Comparison of ENCODE assay signal across 2 worm cellular contexts in genomic region chrX:9822606-9823264, ce11.
TF ChIP-seq lines count a peak whose summit lies in the region.

No protein-coding gene starts in this region.

TF ChIP-seq in whole organism, L1 larva, 84 proteins besides CTCF, POLR2A, EP300 and RAD21 (continued from another document):
- TF ChIP-seq isw-1 (GFP tag; IDR thresholded peaks at IDR 0.05; lab: Robert Waterston, UW), result no peak
- no peak for TF ChIP-seq tlp-1 (tag; optimal IDR thresholded peaks at IDR 0.05; lab: Kevin White, UChicago)
- no peak for TF ChIP-seq ztf-4 (tag; optimal IDR thresholded peaks at IDR 0.05; lab: Kevin White, UChicago)
- peak; percentile 60 for TF ChIP-seq rnt-1 (tag; optimal IDR thresholded peaks at IDR 0.05; lab: Kevin White, UChicago)
- no peak for TF ChIP-seq unc-30 (tag; optimal IDR thresholded peaks at IDR 0.05; lab: Kevin White, UChicago)
- peak; percentile 45 for TF ChIP-seq nhr-85 (tag; lab: Kevin White, UChicago)
- TF ChIP-seq zip-4 (GFP tag; optimal IDR thresholded peaks at IDR 0.05; lab: Kevin White, UChicago), result no peak
- TF ChIP-seq nhr-84 (tag; optimal IDR thresholded peaks at IDR 0.05; lab: Kevin White, UChicago), result no peak
- peak; percentile 62 for TF ChIP-seq mep-1 (tag; optimal IDR thresholded peaks at IDR 0.05; lab: Kevin White, UChicago)
- TF ChIP-seq ceh-88 (GFP tag; IDR thresholded peaks at IDR 0.05; lab: Robert Waterston, UW), result no peak
- TF ChIP-seq lsy-2 (tag; optimal IDR thresholded peaks at IDR 0.05; lab: Kevin White, UChicago), result peak; percentile 27 to 67
- no peak for TF ChIP-seq hlh-4 (tag; optimal IDR thresholded peaks at IDR 0.05; lab: Kevin White, UChicago)
- peak; percentile 29 for TF ChIP-seq nhr-47 (tag; optimal IDR thresholded peaks at IDR 0.05; lab: Kevin White, UChicago)
- no peak for TF ChIP-seq fkh-10 (GFP tag; optimal IDR thresholded peaks at IDR 0.05; lab: Kevin White, UChicago)
- peak; percentile 90 for TF ChIP-seq skn-1 (tag; optimal IDR thresholded peaks at IDR 0.05; lab: Kevin White, UChicago)
- TF ChIP-seq ceh-8 (GFP tag; optimal IDR thresholded peaks at IDR 0.05; lab: Kevin White, UChicago), result no peak
- peak; percentile 56 for TF ChIP-seq blmp-1 (tag; optimal IDR thresholded peaks at IDR 0.05; lab: Kevin White, UChicago)
- TF ChIP-seq lin-14 (GFP tag; optimal IDR thresholded peaks at IDR 0.05; lab: Kevin White, UChicago), result peak; percentile 89
- TF ChIP-seq sptf-1 (tag; optimal IDR thresholded peaks at IDR 0.05; lab: Kevin White, UChicago), result no peak
- TF ChIP-seq unc-98 (GFP tag; IDR thresholded peaks at IDR 0.05; lab: Robert Waterston, UW), result no peak
- TF ChIP-seq nhr-237 (tag; optimal IDR thresholded peaks at IDR 0.05; lab: Kevin White, UChicago), result no peak
- no peak for TF ChIP-seq nhr-77 (tag; optimal IDR thresholded peaks at IDR 0.05; lab: Kevin White, UChicago)

TF ChIP-seq in whole organism, L4 larva, 104 proteins besides CTCF, POLR2A, EP300 and RAD21 (continued from another document):
- no peak for TF ChIP-seq jun-1 (tag; optimal IDR thresholded peaks at IDR 0.05; lab: Kevin White, UChicago)
- no peak for TF ChIP-seq lim-7 (GFP tag; IDR thresholded peaks at IDR 0.05; lab: Robert Waterston, UW)
- peak; percentile 33 for TF ChIP-seq pqm-1 (tag; optimal IDR thresholded peaks at IDR 0.05; lab: Kevin White, UChicago)
- peak; percentile 42 for TF ChIP-seq nhr-6 (tag; optimal IDR thresholded peaks at IDR 0.05; lab: Kevin White, UChicago)
- TF ChIP-seq dpl-1 (GFP tag; optimal IDR thresholded peaks at IDR 0.05; lab: Kevin White, UChicago), result peak; percentile 23
- TF ChIP-seq lin-1 (GFP tag; IDR thresholded peaks at IDR 0.05; lab: Robert Waterston, UW), result no peak
- no peak for TF ChIP-seq skn-1 (tag; optimal IDR thresholded peaks at IDR 0.05; lab: Kevin White, UChicago)
- TF ChIP-seq Y48G9A.11 (GFP tag; IDR thresholded peaks at IDR 0.05; lab: Robert Waterston, UW), result no peak
